Worm (Caenorhabditis elegans) whole organism, L1 larva: ENCODE results near the gene srh-204.
"Not testable (repeated sequence)": the region's sequence is repeated elsewhere in the genome, so short reads cannot be mapped to it uniquely, and the experiment has no call there.

Experiments
- C16A3.4 ChIP-seq: fragments of 150-350 bp; optimal IDR thresholded peaks from 2 replicates; lab custom pipeline; 2014; ENCODE audit warnings: missing biosample characterization, missing genetic modification characterization
- C34B4.2 ChIP-seq: sonication (generic microtip); optimal IDR thresholded peaks from 2 replicates; lab custom pipeline; 2017; ENCODE audit warnings: mild to moderate bottlenecking, missing genetic modification characterization, missing compliant biosample characterization
- alr-1 ChIP-seq: fragments of 200-800 bp; sonication (Bioruptor generic); optimal IDR thresholded peaks from 2 replicates; lab custom pipeline; 2018; ENCODE audit warnings: borderline replicate concordance, mild to moderate bottlenecking, missing genetic modification characterization, missing compliant biosample characterization
- blmp-1 ChIP-seq: fragments of 150-350 bp; optimal IDR thresholded peaks from 2 replicates; lab custom pipeline; 2014; ENCODE audit warnings: missing biosample characterization, missing genetic modification characterization
- dpl-1 ChIP-seq, 3 experiments: fragments of 150-350 bp in 2 of 3; sonication (generic microtip) in 1 of 3; optimal IDR thresholded peaks; 2 replicates each; lab custom pipeline; 2014 to 2017; ENCODE audit warnings: missing biosample characterization in 3 of 3, missing genetic modification characterization in 3 of 3, missing genetic modification reagents in 3 of 3
- dsc-1 ChIP-seq: sonication (generic microtip); optimal IDR thresholded peaks from 2 replicates; lab custom pipeline; 2016; ENCODE audit warnings: mild to moderate bottlenecking, missing genetic modification characterization, missing compliant biosample characterization
- efl-1 ChIP-seq, 4 experiments: fragments of 150-350 bp; optimal IDR thresholded peaks in 3 of 4; peaks in 1 of 4; 1 replicate in 1 of 4; 2 replicates in 3 of 4; lab custom pipeline; 2014; ENCODE audit warnings: missing biosample characterization in 2 of 4, missing genetic modification characterization in 2 of 4, missing genetic modification reagents in 2 of 4
- egl-27 ChIP-seq, 2 experiments: fragments of 150-350 bp in 1 of 2; sonication (generic microtip); optimal IDR thresholded peaks; 3 replicates each; lab custom pipeline; 2017 to 2018; ENCODE audit warnings: missing biosample characterization in 2 of 2, missing genetic modification characterization in 2 of 2, missing genetic modification reagents in 2 of 2
- fkh-10 ChIP-seq: sonication (generic microtip); optimal IDR thresholded peaks from 2 replicates; lab custom pipeline; 2017; ENCODE audit warnings: missing biosample characterization, missing genetic modification reagents, missing genetic modification characterization
- lin-14 ChIP-seq: fragments of 200-800 bp; sonication (Bioruptor generic); optimal IDR thresholded peaks from 2 replicates; lab custom pipeline; 2018; ENCODE audit warnings: mild to moderate bottlenecking, missing genetic modification characterization, moderate library complexity, missing compliant biosample characterization
- lin-15B ChIP-seq: fragments of 150-350 bp; sonication (generic microtip); optimal IDR thresholded peaks from 3 replicates; lab custom pipeline; 2014; ENCODE audit warnings: missing biosample characterization, missing genetic modification characterization
- lsy-2 ChIP-seq, 2 experiments: fragments of 150-350 bp; optimal IDR thresholded peaks; 2 replicates each; lab custom pipeline; 2014; ENCODE audit warnings: missing biosample characterization in 2 of 2, missing genetic modification characterization in 2 of 2
- nhr-11 ChIP-seq: fragments of 150-350 bp; optimal IDR thresholded peaks from 2 replicates; lab custom pipeline; 2014; ENCODE audit warnings: missing biosample characterization, missing genetic modification characterization
- nhr-19 ChIP-seq: fragments of 200-800 bp; sonication (Bioruptor generic); conservative IDR thresholded peaks from 2 replicates; pipeline ENCODE4 v1.3.6; 2022; ENCODE audit warnings: missing genetic modification characterization, missing compliant biosample characterization
- nhr-20 ChIP-seq: sonication (generic microtip); optimal IDR thresholded peaks from 2 replicates; lab custom pipeline; 2016; ENCODE audit warnings: mild to moderate bottlenecking, missing genetic modification characterization, missing compliant biosample characterization
- nhr-28 ChIP-seq: fragments of 150-350 bp; optimal IDR thresholded peaks from 2 replicates; lab custom pipeline; 2014; ENCODE audit warnings: missing biosample characterization, missing genetic modification characterization
- nhr-71 ChIP-seq: sonication (generic microtip); optimal IDR thresholded peaks from 2 replicates; lab custom pipeline; 2016; ENCODE audit warnings: mild to moderate bottlenecking, missing genetic modification characterization, moderate library complexity, missing compliant biosample characterization
- nhr-76 ChIP-seq: sonication (generic microtip); optimal IDR thresholded peaks from 2 replicates; lab custom pipeline; 2017; ENCODE audit warnings: missing biosample characterization, missing genetic modification characterization
- nhr-77 ChIP-seq: fragments of 150-350 bp; optimal IDR thresholded peaks from 2 replicates; lab custom pipeline; 2014; ENCODE audit warnings: missing biosample characterization, missing genetic modification characterization
- nhr-84 ChIP-seq: sonication (generic microtip); optimal IDR thresholded peaks from 2 replicates; lab custom pipeline; 2017; ENCODE audit warnings: missing biosample characterization, missing genetic modification characterization
- skn-1 ChIP-seq: fragments of 150-350 bp; optimal IDR thresholded peaks from 2 replicates; lab custom pipeline; 2014; ENCODE audit warnings: missing biosample characterization, missing genetic modification characterization
- snu-23 ChIP-seq: sonication (generic microtip); optimal IDR thresholded peaks from 2 replicates; lab custom pipeline; 2016; ENCODE audit warnings: missing genetic modification characterization, missing compliant biosample characterization
- sox-4 ChIP-seq: sonication (generic microtip); optimal IDR thresholded peaks from 2 replicates; lab custom pipeline; 2016; ENCODE audit warnings: missing genetic modification characterization, missing compliant biosample characterization
- sup-37 ChIP-seq: fragments of 200-800 bp; sonication (Bioruptor generic); optimal IDR thresholded peaks from 2 replicates; lab custom pipeline; 2018; ENCODE audit warnings: mild to moderate bottlenecking, missing genetic modification characterization, missing compliant biosample characterization
- unc-30 ChIP-seq: sonication (generic microtip); optimal IDR thresholded peaks from 2 replicates; lab custom pipeline; 2017; ENCODE audit warnings: missing biosample characterization, missing genetic modification characterization
- unc-86 ChIP-seq: sonication (generic microtip); optimal IDR thresholded peaks from 2 replicates; lab custom pipeline; 2016; ENCODE audit warnings: missing genetic modification characterization, missing compliant biosample characterization
- zag-1 ChIP-seq: fragments of 150-350 bp; optimal IDR thresholded peaks from 2 replicates; lab custom pipeline; 2014; ENCODE audit warnings: missing biosample characterization, missing genetic modification characterization
- zip-4 ChIP-seq: fragments of 200-800 bp; sonication (Bioruptor generic); optimal IDR thresholded peaks from 2 replicates; lab custom pipeline; 2018; ENCODE audit warnings: mild to moderate bottlenecking, missing genetic modification characterization, moderate library complexity, missing compliant biosample characterization
- ztf-11 ChIP-seq, 2 experiments: sonication (generic microtip); optimal IDR thresholded peaks; 2 replicates each; lab custom pipeline; 2016 to 2017; ENCODE audit warnings: missing genetic modification characterization in 2 of 2, missing biosample characterization in 1 of 2, missing compliant biosample characterization in 1 of 2

srh-204 gene

ce11 chrV:4268213-4268612 is 28.0 kb upstream of the srh-204 start, which contains the start of gene srt-36:
TSS of gene srt-36 (minus strand) at chrV:4268313.
- not testable (repeated sequence) for TF ChIP-seq ztf-11 (tag; optimal IDR thresholded peaks at IDR 0.05; lab: Kevin White, UChicago); skn-1 (tag; lab: Kevin White, UChicago); lin-15B (tag; lab: Kevin White, UChicago)

ce11 chrV:4264516-4264915 is 24.3 kb upstream of the srh-204 start, which contains the start of gene srt-35:
TSS of gene srt-35 (minus strand) at chrV:4264616.
- TF ChIP-seq sox-4 (tag; lab: Kevin White, UChicago), result no peak
- no peak for TF ChIP-seq nhr-84 (tag; lab: Kevin White, UChicago)
- TF ChIP-seq, all 84 proteins: peak for 0

ce11 chrV:4261385-4261784 is 21.2 kb upstream of the srh-204 start:
- TF ChIP-seq efl-1 (optimal IDR thresholded peaks at IDR 0.05; lab: Kevin White, UChicago), result no peak
- TF ChIP-seq efl-1 (GFP tag; optimal IDR thresholded peaks at IDR 0.05 in 1 of 2; lab: Kevin White, UChicago), result peak in 1 of 2 experiments; percentile 64
- TF ChIP-seq lin-14 (GFP tag; lab: Kevin White, UChicago), result no peak

- TF ChIP-seq nhr-28 (tag; lab: Kevin White, UChicago) (no peak), sup-37 (no peak), dsc-1 (no peak), nhr-76 (no peak), snu-23 (GFP tag; lab: Kevin White, UChicago) (no peak), nhr-20 (tag; lab: Kevin White, UChicago) (no peak), alr-1 (tag; lab: Kevin White, UChicago) (no peak), nhr-11 (no peak), dpl-1 (GFP tag; optimal IDR thresholded peaks at IDR 0.05; lab: Kevin White, UChicago) (no peak), nhr-71 (tag; lab: Kevin White, UChicago) (no peak), fkh-10 (GFP tag; lab: Kevin White, UChicago) (no peak), C16A3.4 (tag; lab: Kevin White, UChicago) (no peak)
Observed at ce11 chrV:4260090-4260489, 19.9 kb upstream of the srh-204 start, which contains the start of gene srt-3. TSS of gene srt-3 (minus strand) at chrV:4260190.

- TF ChIP-seq lsy-2 (tag; optimal IDR thresholded peaks at IDR 0.05; lab: Kevin White, UChicago) (no peak), zag-1 (tag; lab: Kevin White, UChicago) (no peak), zip-4 (no peak), blmp-1 (tag; lab: Kevin White, UChicago) (no peak), unc-30 (tag; lab: Kevin White, UChicago) (no peak), C34B4.2 (tag; lab: Kevin White, UChicago) (no peak), sox-4 (tag; lab: Kevin White, UChicago) (no peak), nhr-77 (tag; lab: Kevin White, UChicago) (no peak), egl-27 (tag; optimal IDR thresholded peaks at IDR 0.05; lab: Kevin White, UChicago) (no peak)
Observed at ce11 chrV:4256474-4256873, 16.3 kb upstream of the srh-204 start, which contains the start of gene srt-14. TSS of gene srt-14 (minus strand) at chrV:4256574.

- no peak for TF ChIP-seq unc-86 (tag; lab: Kevin White, UChicago)
- TF ChIP-seq nhr-19, result no peak
- TF ChIP-seq, all 84 proteins: peak for 0
Observed at ce11 chrV:4250047-4250446, 9.9 kb upstream of the srh-204 start, which contains the start of gene srt-13. TSS of gene srt-13 (minus strand) at chrV:4250147.

ce11 chrV:4248359-4248758 is 8.2 kb upstream of the srh-204 start:
- no peak for TF ChIP-seq lin-15B (tag; lab: Kevin White, UChicago)
- no peak for TF ChIP-seq efl-1 (optimal IDR thresholded peaks at IDR 0.05; lab: Kevin White, UChicago)
- peak in 1 of 2 experiments; percentile 13 for TF ChIP-seq efl-1 (GFP tag; optimal IDR thresholded peaks at IDR 0.05 in 1 of 2; lab: Kevin White, UChicago)
